Worm (Caenorhabditis elegans) whole organism, L2 larva: ENCODE results near the gene piit-1.

Experiments
- ZK546.5 ChIP-seq: sonication (generic microtip); optimal IDR thresholded peaks from 2 replicates; lab custom pipeline; 2017; ENCODE audit warnings: missing biosample characterization, missing genetic modification characterization
- ama-1 ChIP-seq: fragments of 150-350 bp; optimal IDR thresholded peaks from 2 replicates; lab custom pipeline; 2018; ENCODE audit warnings: inconsistent platforms
- elt-1 ChIP-seq: fragments of 150-350 bp; optimal IDR thresholded peaks from 2 replicates; lab custom pipeline; 2014; ENCODE audit warnings: missing biosample characterization, missing genetic modification characterization
- fos-1 ChIP-seq: fragments of 150-350 bp; optimal IDR thresholded peaks from 2 replicates; lab custom pipeline; 2014; ENCODE audit warnings: missing biosample characterization, missing genetic modification characterization
- mbf-1 ChIP-seq: sonication (generic microtip); optimal IDR thresholded peaks from 2 replicates; lab custom pipeline; 2017; ENCODE audit warnings: missing biosample characterization, missing genetic modification characterization
- nhr-25 ChIP-seq: fragments of 150-350 bp; sonication (generic microtip); optimal IDR thresholded peaks from 3 replicates; lab custom pipeline; 2014; ENCODE audit warnings: missing biosample characterization, missing genetic modification characterization

- no peak for TF ChIP-seq ama-1 (lab: Kevin White, UChicago)
- no peak for TF ChIP-seq mbf-1 (tag; lab: Kevin White, UChicago)
- no peak for TF ChIP-seq elt-1 (tag; lab: Kevin White, UChicago)
- TF ChIP-seq nhr-25 (tag; lab: Kevin White, UChicago): no peak
- TF ChIP-seq ZK546.5: no peak
- TF ChIP-seq fos-1 (tag; lab: Kevin White, UChicago): no peak
Observed at ce11 chrV:11583212-11583611, 26.7 kb downstream of the piit-1 start, which contains the start of gene srx-88.
